Fruit fly (Drosophila melanogaster): ENCODE results near the gene Tspo.
A peak's percentile ranks its signal among the peaks of the same experiment; 100 is the strongest.

The Tspo gene

dm6 chr2L:544444-545179, 14.8 kb upstream of the Tspo start, which contains the start of the genes Spp and nAChRbeta3 (continued):
- TF ChIP-seq bab2 (GFP tag; optimal IDR thresholded peaks at IDR 0.05) (no peak), NfI (GFP tag; optimal IDR thresholded peaks at IDR 0.05) (no peak), CG15514 (GFP tag; optimal IDR thresholded peaks at IDR 0.05) (peak; percentile 65), yki (optimal IDR thresholded peaks at IDR 0.05) (no peak), tup (GFP tag; optimal IDR thresholded peaks at IDR 0.05) (no peak), CG17328 (GFP tag; IDR thresholded peaks at IDR 0.05) (peak; percentile 17; the same call in 1 of the 2 replicates), Med (GFP tag) (peak; percentile 76), Fer3 (tag; optimal IDR thresholded peaks at IDR 0.05) (no peak), CoRest (tag; optimal IDR thresholded peaks at IDR 0.05) (no peak), CG17568 (GFP tag; optimal IDR thresholded peaks at IDR 0.05) (no peak), Oaz (GFP tag; IDR thresholded peaks at IDR 0.05) (no peak), CG13894 (tag; optimal IDR thresholded peaks at IDR 0.05) (no peak), Hr39 (optimal IDR thresholded peaks at IDR 0.05) (no peak), CG10654 (GFP tag; optimal IDR thresholded peaks at IDR 0.05) (no peak), cad (GFP tag; optimal IDR thresholded peaks at IDR 0.05) (no peak), nerfin-1 (tag; optimal IDR thresholded peaks at IDR 0.05) (no peak), sima (GFP tag; optimal IDR thresholded peaks at IDR 0.05) (no peak), HmgD (GFP tag; optimal IDR thresholded peaks at IDR 0.05) (no peak), pnt (GFP tag; optimal IDR thresholded peaks at IDR 0.05) (no peak), Bdp1 (GFP tag; optimal IDR thresholded peaks at IDR 0.05) (no peak), CG17829 (tag; optimal IDR thresholded peaks at IDR 0.05) (peak; percentile 2), cg (GFP tag; optimal IDR thresholded peaks at IDR 0.05) (no peak), Dll (GFP tag; IDR thresholded peaks at IDR 0.05; ENCODE audit: partially characterized antibody) (peak; percentile 72), CG3065 (GFP tag; optimal IDR thresholded peaks at IDR 0.05) (no peak), CG6854 (GFP tag; optimal IDR thresholded peaks at IDR 0.05) (no peak), aop (GFP tag; IDR thresholded peaks at IDR 0.05) (no peak), p53 (GFP tag; optimal IDR thresholded peaks at IDR 0.05) (no peak), CG6272 (GFP tag; IDR thresholded peaks at IDR 0.05) (no peak), stwl (tag; optimal IDR thresholded peaks at IDR 0.05) (peak; percentile 29), row (GFP tag; IDR thresholded peaks at IDR 0.05) (peak; percentile 13; the same call in 1 of the 3 replicates), zen2 (GFP tag; IDR thresholded peaks at IDR 0.05; ENCODE audit: partially characterized antibody) (peak; percentile 40; the same call in 2 of the 3 replicates), tna (GFP tag; IDR thresholded peaks at IDR 0.05; ENCODE audit: partially characterized antibody) (peak; percentile 67), gt (GFP tag; IDR thresholded peaks at IDR 0.05) (no peak), zfh1 (GFP tag; IDR thresholded peaks at IDR 0.05) (no peak), Stat92E (GFP tag; optimal IDR thresholded peaks at IDR 0.05) (peak in 1 of 3 experiments; percentile 3), gcm (GFP tag; optimal IDR thresholded peaks at IDR 0.05) (no peak), Dad (GFP tag; optimal IDR thresholded peaks at IDR 0.05) (no peak), Ptx1 (GFP tag; IDR thresholded peaks at IDR 0.05) (no peak), otp (GFP tag; IDR thresholded peaks at IDR 0.05) (no peak), Hr51 (GFP tag; optimal IDR thresholded peaks at IDR 0.05) (no peak), Spps (tag; optimal IDR thresholded peaks at IDR 0.05) (no peak), sob (GFP tag; IDR thresholded peaks at IDR 0.05) (0 out of 2 replicates have a peak, but pooled peaks have one; percentile 12), CG14860 (GFP tag; IDR thresholded peaks at IDR 0.05; ENCODE audit: partially characterized antibody) (0 out of 3 replicates have a peak, but pooled peaks have one; percentile 45), CG10959 (GFP tag; IDR thresholded peaks at IDR 0.05) (no peak), CG14710 (tag; optimal IDR thresholded peaks at IDR 0.05) (peak; percentile 72), CG33213 (GFP tag; optimal IDR thresholded peaks at IDR 0.05) (no peak), CG6765 (GFP tag; optimal IDR thresholded peaks at IDR 0.05) (no peak), grn (GFP tag; optimal IDR thresholded peaks at IDR 0.05) (no peak), Gug (GFP tag; IDR thresholded peaks at IDR 0.05) (no peak), CG3163 (GFP tag; optimal IDR thresholded peaks at IDR 0.05) (no peak)
